Worm (Caenorhabditis elegans): ENCODE data around the gene C03B1.14.

ce11 chrX:6345785-6346184 lies 14.8 kb downstream of the C03B1.14 start:
- TF ChIP-seq snpc-4 (GFP tag; optimal IDR thresholded peaks at IDR 0.05) (no peak), snpc-4 (tag; optimal IDR thresholded peaks at IDR 0.05) (no peak), ets-4 (GFP tag; optimal IDR thresholded peaks at IDR 0.05) (no peak), egl-44 (GFP tag; IDR thresholded peaks at IDR 0.05) (no peak), egl-18 (GFP tag; IDR thresholded peaks at IDR 0.05) (no peak), F33H1.4 (GFP tag; IDR thresholded peaks at IDR 0.05) (no peak), unc-62 (GFP tag; optimal IDR thresholded peaks at IDR 0.05) (no peak), tlf-1 (GFP tag; optimal IDR thresholded peaks at IDR 0.05) (no peak)
